Worm (Caenorhabditis elegans) whole organism, young adult: Measurements from ENCODE around the gene lin-3.

Experiments
- B0019.2 ChIP-seq: fragments of 200-800 bp; sonication (Bioruptor generic); conservative IDR thresholded peaks from 2 replicates; pipeline ENCODE4 v1.3.6; 2022; ENCODE audit warnings: missing genetic modification reagents, missing genetic modification characterization, missing compliant biosample characterization
- B0035.1 ChIP-seq: sonication (generic microtip); optimal IDR thresholded peaks from 2 replicates; lab custom pipeline; 2016; ENCODE audit warnings: missing genetic modification characterization, mild to moderate bottlenecking, missing compliant biosample characterization, missing genotype, missing genetic modification reagents
- B0336.3 ChIP-seq: fragments of 200-800 bp; sonication (Bioruptor generic); IDR thresholded peaks from 2 replicates; pipeline ENCODE4 v1.3.6; 2022; ENCODE audit warnings: missing genetic modification characterization, missing compliant biosample characterization
- F22D6.2 ChIP-seq: sonication (generic microtip); optimal IDR thresholded peaks from 2 replicates; lab custom pipeline; 2016; ENCODE audit warnings: mild to moderate bottlenecking, missing genetic modification characterization, missing compliant biosample characterization
- F23B12.7 ChIP-seq: sonication (generic microtip); optimal IDR thresholded peaks from 2 replicates; lab custom pipeline; 2017; ENCODE audit warnings: missing genetic modification characterization, mild to moderate bottlenecking, missing compliant biosample characterization, antibody characterized with exemption, moderate library complexity; ENCODE audit not compliant: insufficient read depth
- F37B4.10 ChIP-seq: fragments of 200-800 bp; sonication (Bioruptor generic); IDR thresholded peaks from 2 replicates; pipeline ENCODE4 v1.3.6; 2022; ENCODE audit warnings: missing genetic modification characterization, missing compliant biosample characterization
- F55B11.4 ChIP-seq: sonication (generic microtip); optimal IDR thresholded peaks from 2 replicates; lab custom pipeline; 2016; ENCODE audit warnings: missing compliant biosample characterization, missing genetic modification characterization, borderline replicate concordance; ENCODE audit not compliant: insufficient read depth
- F57C9.4 ChIP-seq: sonication (generic microtip); optimal IDR thresholded peaks from 2 replicates; lab custom pipeline; 2017; ENCODE audit warnings: mild to moderate bottlenecking, missing genetic modification characterization, missing compliant biosample characterization
- K12H6.12 ChIP-seq: fragments of 200-800 bp; sonication (Bioruptor generic); optimal IDR thresholded peaks from 2 replicates; lab custom pipeline; 2018; ENCODE audit warnings: mild to moderate bottlenecking, missing genetic modification characterization, missing compliant biosample characterization
- T26A5.8 ChIP-seq: sonication (generic microtip); optimal IDR thresholded peaks from 2 replicates; lab custom pipeline; 2016; ENCODE audit warnings: missing genetic modification characterization, missing compliant biosample characterization
- Y53F4B.3 ChIP-seq: fragments of 200-800 bp; sonication (Bioruptor generic); IDR thresholded peaks from 2 replicates; pipeline ENCODE4 v1.3.6; 2022; ENCODE audit warnings: missing genetic modification reagents, missing genetic modification characterization, missing compliant biosample characterization
- Y56A3A.18 ChIP-seq: fragments of 200-800 bp; sonication (Bioruptor generic); IDR thresholded peaks from 2 replicates; pipeline ENCODE4 v1.3.6; 2022; ENCODE audit warnings: missing genetic modification reagents, missing genetic modification characterization, missing compliant biosample characterization
- Y95B8A.8 ChIP-seq: fragments of 200-800 bp; sonication (Bioruptor generic); IDR thresholded peaks from 2 replicates; pipeline ENCODE4 v1.3.6; 2022; ENCODE audit warnings: missing genetic modification reagents, missing genetic modification characterization, missing compliant biosample characterization
- ZK185.1 ChIP-seq: sonication (generic microtip); optimal IDR thresholded peaks from 2 replicates; lab custom pipeline; 2016; ENCODE audit warnings: mild to moderate bottlenecking, missing genetic modification characterization, missing compliant biosample characterization; ENCODE audit not compliant: poor library complexity, severe bottlenecking
- akir-1 ChIP-seq: fragments of 200-800 bp; sonication (Bioruptor generic); optimal IDR thresholded peaks from 2 replicates; lab custom pipeline; 2018; ENCODE audit warnings: mild to moderate bottlenecking, missing genetic modification characterization, moderate library complexity, missing compliant biosample characterization
- ama-1 ChIP-seq, 3 experiments: fragments of 150-350 bp in 1 of 3; sonication (generic microtip) in 2 of 3; optimal IDR thresholded peaks; 2 replicates each; lab custom pipeline; 2014 to 2018; ENCODE audit warnings: missing biosample characterization in 2 of 3, missing genetic modification characterization in 2 of 3, missing genetic modification reagents in 2 of 3
- attf-3 ChIP-seq: fragments of 200-800 bp; sonication (Bioruptor generic); conservative IDR thresholded peaks from 2 replicates; pipeline ENCODE4 v1.3.6; 2022; ENCODE audit warnings: missing genetic modification reagents, missing genetic modification characterization, missing compliant biosample characterization
- attf-5 ChIP-seq: fragments of 200-800 bp; sonication (Bioruptor generic); optimal IDR thresholded peaks from 2 replicates; lab custom pipeline; 2018; ENCODE audit warnings: mild to moderate bottlenecking, missing genetic modification characterization, missing compliant biosample characterization
- bed-2 ChIP-seq: fragments of 200-800 bp; sonication (Bioruptor generic); IDR thresholded peaks from 2 replicates; pipeline ENCODE4 v1.3.6; 2022; ENCODE audit warnings: missing genetic modification reagents, missing genetic modification characterization, missing compliant biosample characterization
- cebp-1 ChIP-seq, 2 experiments: fragments of 200-800 bp in 1 of 2; sonication (Bioruptor generic) in 1 of 2; sonication (generic microtip) in 1 of 2; IDR thresholded peaks in 1 of 2; optimal IDR thresholded peaks in 1 of 2; 2 replicates each; pipeline versions ENCODE4 v1.3.6 to Lab custom; 2017 to 2022; ENCODE audit warnings: missing compliant biosample characterization in 2 of 2, missing genetic modification characterization in 2 of 2, mild to moderate bottlenecking in 1 of 2, missing genetic modification reagents in 1 of 2, moderate library complexity in 1 of 2
- ceh-79 ChIP-seq: sonication (generic microtip); optimal IDR thresholded peaks from 2 replicates; lab custom pipeline; 2017; ENCODE audit warnings: mild to moderate bottlenecking, missing genetic modification characterization, missing compliant biosample characterization
- ceh-91 ChIP-seq: fragments of 200-800 bp; sonication (Bioruptor generic); IDR thresholded peaks from 2 replicates; pipeline ENCODE4 v1.3.6; 2022; ENCODE audit warnings: missing genetic modification reagents, missing genetic modification characterization, missing compliant biosample characterization
- dox-1 ChIP-seq: fragments of 200-800 bp; sonication (Bioruptor generic); IDR thresholded peaks from 2 replicates; pipeline ENCODE4 v1.3.6; 2022; ENCODE audit warnings: missing genetic modification reagents, missing genetic modification characterization, missing compliant biosample characterization
- efl-1 ChIP-seq: fragments of 150-350 bp; optimal IDR thresholded peaks from 2 replicates; lab custom pipeline; 2014; ENCODE audit warnings: missing biosample characterization, missing genetic modification reagents, missing genetic modification characterization
- ets-4 ChIP-seq: fragments of 200-800 bp; sonication (Bioruptor generic); optimal IDR thresholded peaks from 2 replicates; lab custom pipeline; 2018; ENCODE audit warnings: mild to moderate bottlenecking, missing genetic modification characterization, missing compliant biosample characterization
- hrde-1 ChIP-seq: sonication (generic microtip); optimal IDR thresholded peaks from 2 replicates; lab custom pipeline; 2016; ENCODE audit warnings: missing genetic modification characterization, mild to moderate bottlenecking, missing compliant biosample characterization, moderate library complexity, missing genotype, missing genetic modification reagents, borderline replicate concordance
- lag-1 ChIP-seq: fragments of 200-800 bp; sonication (Bioruptor generic); IDR thresholded peaks from 2 replicates; pipeline ENCODE4 v1.3.6; 2022; ENCODE audit warnings: missing genetic modification reagents, missing genetic modification characterization, missing compliant biosample characterization
- let-607 ChIP-seq, 2 experiments: fragments of 200-800 bp in 1 of 2; sonication (Bioruptor generic) in 1 of 2; sonication (generic microtip) in 1 of 2; optimal IDR thresholded peaks; 2 replicates each; lab custom pipeline; 2016 to 2018; ENCODE audit warnings: mild to moderate bottlenecking in 2 of 2, missing compliant biosample characterization in 2 of 2, missing genetic modification characterization in 2 of 2, moderate library complexity in 2 of 2, missing genotype in 1 of 2
- lin-35 ChIP-seq, 3 experiments: fragments of 150-350 bp in 2 of 3; sonication (generic microtip) in 1 of 3; optimal IDR thresholded peaks; 2 replicates each; lab custom pipeline; 2014 to 2018; ENCODE audit warnings: missing biosample characterization in 3 of 3, missing genetic modification characterization in 3 of 3, missing genetic modification reagents in 3 of 3
- madf-3 ChIP-seq: fragments of 200-800 bp; sonication (Bioruptor generic); IDR thresholded peaks from 2 replicates; pipeline ENCODE4 v1.3.6; 2022; ENCODE audit warnings: missing genetic modification reagents, missing genetic modification characterization, missing compliant biosample characterization
- mcd-1 ChIP-seq: fragments of 200-800 bp; sonication (Bioruptor generic); IDR thresholded peaks from 2 replicates; pipeline ENCODE4 v1.3.6; 2022; ENCODE audit warnings: missing genetic modification reagents, missing genetic modification characterization, missing compliant biosample characterization
- nfyb-1 ChIP-seq: fragments of 200-800 bp; sonication (Bioruptor generic); IDR thresholded peaks from 2 replicates; pipeline ENCODE4 v1.3.6; 2022; ENCODE audit warnings: missing genetic modification reagents, missing genetic modification characterization, missing compliant biosample characterization
- nhr-80 ChIP-seq: sonication (generic microtip); optimal IDR thresholded peaks from 2 replicates; lab custom pipeline; 2016; ENCODE audit warnings: missing genetic modification characterization, missing compliant biosample characterization
- rec-8 ChIP-seq, 2 experiments: sonication (generic microtip); optimal IDR thresholded peaks; 2 replicates each; lab custom pipeline; 2016; ENCODE audit warnings: mild to moderate bottlenecking in 2 of 2, missing genetic modification characterization in 2 of 2, missing genetic modification reagents in 2 of 2, missing genotype in 2 of 2, missing biosample characterization in 1 of 2, missing compliant biosample characterization in 1 of 2, moderate library complexity in 1 of 2
- sdz-38 ChIP-seq: sonication (generic microtip); optimal IDR thresholded peaks from 2 replicates; lab custom pipeline; 2016; ENCODE audit warnings: missing genotype, missing genetic modification characterization, missing compliant biosample characterization
- sea-2 ChIP-seq: fragments of 200-800 bp; sonication (Bioruptor generic); IDR thresholded peaks from 2 replicates; pipeline ENCODE4 v1.3.6; 2022; ENCODE audit warnings: missing genetic modification characterization, missing compliant biosample characterization
- snpc-1.3 ChIP-seq: sonication (generic microtip); optimal IDR thresholded peaks from 2 replicates; lab custom pipeline; 2017; ENCODE audit warnings: missing genetic modification characterization, mild to moderate bottlenecking, missing compliant biosample characterization, antibody characterized with exemption, moderate library complexity, missing genotype, missing genetic modification reagents; ENCODE audit not compliant: insufficient read depth
- somi-1 ChIP-seq: fragments of 200-800 bp; sonication (Bioruptor generic); optimal IDR thresholded peaks from 2 replicates; lab custom pipeline; 2018; ENCODE audit warnings: mild to moderate bottlenecking, missing genetic modification characterization, missing compliant biosample characterization
- tbx-9 ChIP-seq: sonication (generic microtip); optimal IDR thresholded peaks from 2 replicates; lab custom pipeline; 2016; ENCODE audit warnings: borderline replicate concordance, missing genetic modification characterization, inconsistent platforms, missing compliant biosample characterization
- xnd-1 ChIP-seq: sonication (generic microtip); optimal IDR thresholded peaks from 2 replicates; lab custom pipeline; 2016; ENCODE audit warnings: missing genotype, missing genetic modification reagents, missing genetic modification characterization, missing compliant biosample characterization
- zfh-2 ChIP-seq: fragments of 200-800 bp; sonication (Bioruptor generic); conservative IDR thresholded peaks from 2 replicates; pipeline ENCODE4 v1.3.6; 2022; ENCODE audit warnings: missing genetic modification reagents, missing genetic modification characterization, missing compliant biosample characterization
- ztf-22 ChIP-seq: fragments of 200-800 bp; sonication (Bioruptor generic); optimal IDR thresholded peaks from 2 replicates; lab custom pipeline; 2018; ENCODE audit warnings: mild to moderate bottlenecking, missing genetic modification characterization, moderate library complexity, missing compliant biosample characterization

The lin-3 gene

DNA sequence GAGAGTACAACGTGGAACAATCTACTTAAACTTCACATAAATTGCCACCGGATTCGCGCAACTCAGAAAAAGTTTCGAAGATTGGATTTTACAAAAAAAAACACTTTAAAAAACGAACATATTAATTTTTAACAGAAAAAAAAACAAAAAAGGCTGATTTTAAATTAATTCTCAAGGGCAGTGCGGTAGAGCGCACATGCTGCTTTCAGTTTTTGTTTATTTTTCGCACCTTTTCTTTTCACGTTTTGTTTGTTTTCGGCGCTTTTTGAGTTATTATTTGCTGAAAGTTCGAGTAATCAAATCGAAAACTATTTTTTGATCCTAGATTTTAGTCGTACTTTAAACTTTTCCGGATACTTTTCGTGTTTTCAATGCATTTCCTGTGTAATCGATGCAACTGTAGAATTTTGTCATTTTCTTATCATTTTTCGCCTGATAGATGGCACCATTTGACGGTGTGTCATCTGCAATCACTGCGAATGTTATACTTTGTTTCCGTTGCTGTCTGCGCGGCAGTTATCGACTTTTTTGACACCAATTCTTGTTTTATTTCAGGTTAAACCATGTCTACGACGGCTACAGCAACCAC lies 34.1 kb upstream of the lin-3 start, which contains the start of gene F13H10.8:
Gene F13H10.8, plus strand, starts transcription at position 556 of the 589 bp plus-strand sequence.
- TF ChIP-seq nhr-80 (tag; lab: Kevin White, UChicago) (peak; percentile 85), sdz-38 (tag; lab: Kevin White, UChicago) (no peak), xnd-1 (tag; lab: Kevin White, UChicago) (no peak), mcd-1 (GFP tag; lab: Robert Waterston, UW) (peak; percentile 82), Y56A3A.18 (GFP tag; lab: Robert Waterston, UW) (no peak), nfyb-1 (GFP tag; lab: Robert Waterston, UW) (0 out of 2 replicates have a peak, but pooled peaks have one; percentile 9), B0035.1 (tag; lab: Kevin White, UChicago) (no peak), F22D6.2 (tag; lab: Kevin White, UChicago) (no peak), ceh-91 (GFP tag; lab: Robert Waterston, UW) (no peak), ets-4 (peak; percentile 16), lag-1 (GFP tag; lab: Robert Waterston, UW) (no peak), ceh-79 (no peak), somi-1 (GFP tag; lab: Kevin White, UChicago) (no peak), attf-5 (GFP tag; lab: Kevin White, UChicago) (peak; percentile 52), snpc-1.3 (tag; lab: Kevin White, UChicago) (no peak), ama-1 (optimal IDR thresholded peaks at IDR 0.05; lab: Kevin White, UChicago) (no peak), ama-1 (GFP tag; optimal IDR thresholded peaks at IDR 0.05; lab: Kevin White, UChicago) (no peak), dox-1 (GFP tag; lab: Robert Waterston, UW) (peak; percentile 8; the same call in 1 of the 2 replicates), bed-2 (no peak), ZK185.1 (no peak), cebp-1 (GFP tag; IDR thresholded peaks at IDR 0.05; lab: Robert Waterston, UW) (no peak), cebp-1 (tag; optimal IDR thresholded peaks at IDR 0.05; lab: Kevin White, UChicago) (no peak), lin-35 (GFP tag; optimal IDR thresholded peaks at IDR 0.05; lab: Kevin White, UChicago) (peak in 1 of 3 experiments; percentile 23), let-607 (tag; optimal IDR thresholded peaks at IDR 0.05; lab: Kevin White, UChicago) (peak; percentile 13 to 15), hrde-1 (tag; lab: Kevin White, UChicago) (no peak), tbx-9 (tag; lab: Kevin White, UChicago) (no peak), akir-1 (GFP tag; lab: Kevin White, UChicago) (no peak), ztf-22 (GFP tag; lab: Kevin White, UChicago) (no peak), K12H6.12 (tag; lab: Kevin White, UChicago) (no peak), B0019.2 (no peak), F23B12.7 (tag; lab: Kevin White, UChicago) (peak; percentile 39)

DNA sequence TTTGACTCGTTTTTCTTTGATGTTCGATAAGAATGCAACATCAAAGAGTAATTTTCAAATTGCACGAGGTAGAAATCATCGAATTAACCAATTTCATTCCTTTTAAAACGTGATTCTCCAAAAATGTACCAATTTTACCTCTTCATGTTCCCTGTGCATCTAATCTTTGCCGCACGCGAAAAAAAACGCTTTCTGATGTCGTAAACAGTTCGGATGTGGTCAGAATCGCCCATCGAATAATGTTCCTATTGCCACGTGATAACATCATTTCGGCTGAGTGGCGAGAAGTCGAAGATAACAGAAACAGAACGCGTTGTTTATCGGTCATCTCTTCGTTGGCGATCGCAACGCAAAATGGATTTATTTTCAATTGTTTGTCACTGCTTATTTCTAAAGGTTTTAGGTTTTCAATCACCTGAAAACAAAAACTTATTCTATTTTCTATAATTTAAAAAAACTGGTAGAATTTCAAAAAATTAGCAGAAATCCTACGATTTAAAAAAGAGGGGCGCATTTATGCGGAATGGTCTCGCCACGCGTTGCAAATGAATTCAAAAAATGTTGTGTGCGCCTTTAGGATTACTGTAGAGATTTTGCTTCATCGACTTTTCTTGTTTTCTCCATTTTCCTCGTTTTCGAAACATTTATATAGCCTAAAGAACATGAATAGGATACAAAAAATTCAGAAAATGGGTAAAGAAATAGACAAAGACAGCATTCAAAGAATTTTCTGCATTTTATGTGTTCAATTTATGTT lies 32.4 kb upstream of the lin-3 start, which contains the start of gene mogs-1:
Gene mogs-1, minus strand, starts transcription at position 417 of the 757 bp plus-strand sequence.
- TF ChIP-seq F55B11.4 (tag; lab: Kevin White, UChicago) = no peak
- TF ChIP-seq let-607 (tag; optimal IDR thresholded peaks at IDR 0.05; lab: Kevin White, UChicago) = peak in 1 of 2 experiments; percentile 25
- no peak for TF ChIP-seq F37B4.10 (GFP tag; lab: Robert Waterston, UW)
- TF ChIP-seq Y56A3A.18 (GFP tag; lab: Robert Waterston, UW) = no peak
- no peak for TF ChIP-seq ceh-91 (GFP tag; lab: Robert Waterston, UW)
- no peak for TF ChIP-seq madf-3 (GFP tag; lab: Robert Waterston, UW)
- TF ChIP-seq attf-5 (GFP tag; lab: Kevin White, UChicago) = peak; percentile 40
- TF ChIP-seq ztf-22 (GFP tag; lab: Kevin White, UChicago) = no peak
- TF ChIP-seq sea-2 (GFP tag; lab: Robert Waterston, UW) = no peak
- peak; percentile 32; the same call in 1 of the 2 replicates for TF ChIP-seq B0336.3
- TF ChIP-seq F57C9.4 = no peak
- TF ChIP-seq Y95B8A.8 (GFP tag; lab: Robert Waterston, UW) = no peak
- 0 out of 2 replicates have a peak, but pooled peaks have one; percentile 4 for TF ChIP-seq mcd-1 (GFP tag; lab: Robert Waterston, UW)
- TF ChIP-seq ets-4 = no peak
- no peak for TF ChIP-seq zfh-2
- no peak for TF ChIP-seq efl-1
- TF ChIP-seq rec-8 (tag; optimal IDR thresholded peaks at IDR 0.05; lab: Kevin White, UChicago) = no peak
- no peak for TF ChIP-seq attf-3 (GFP tag; lab: Robert Waterston, UW)
- no peak for TF ChIP-seq Y53F4B.3
- peak; percentile 52 for TF ChIP-seq nhr-80 (tag; lab: Kevin White, UChicago)
- no peak for TF ChIP-seq T26A5.8 (tag; lab: Kevin White, UChicago)
